Fruit fly (Drosophila melanogaster): Measurements from ENCODE around the gene tal-1A.

tal-1A gene

dm6 chr3R:13794666-13795055 is 18.2 kb upstream of the tal-1A start (continued):
- TF ChIP-seq dysf (GFP tag; IDR thresholded peaks at IDR 0.05) = no peak
- TF ChIP-seq gce (GFP tag; IDR thresholded peaks at IDR 0.05) = peak; percentile 28; the same call in 1 of the 3 replicates
- TF ChIP-seq CG2889 (GFP tag; IDR thresholded peaks at IDR 0.05) = no peak
- no peak for TF ChIP-seq CG11093 (GFP tag; IDR thresholded peaks at IDR 0.05)
- TF ChIP-seq danr (GFP tag; IDR thresholded peaks at IDR 0.05) = no peak
- TF ChIP-seq Eip74EF (GFP tag; optimal IDR thresholded peaks at IDR 0.05) = peak; percentile 23 to 99
- TF ChIP-seq hkb (optimal IDR thresholded peaks at IDR 0.05) = no peak
- no peak for TF ChIP-seq hkb (GFP tag; IDR thresholded peaks at IDR 0.05)
- no peak for TF ChIP-seq mam (GFP tag; optimal IDR thresholded peaks at IDR 0.05)
- TF ChIP-seq ap (GFP tag; IDR thresholded peaks at IDR 0.05) = no peak
- TF ChIP-seq CG31365 (tag; optimal IDR thresholded peaks at IDR 0.05) = no peak
- TF ChIP-seq CG16813 (GFP tag; IDR thresholded peaks at IDR 0.05; ENCODE audit: partially characterized antibody) = no peak
- no peak for TF ChIP-seq CG34376 (GFP tag; optimal IDR thresholded peaks at IDR 0.05)
- no peak for TF ChIP-seq Taf1 (GFP tag; IDR thresholded peaks at IDR 0.05)
- no peak for TF ChIP-seq CG18476 (GFP tag; optimal IDR thresholded peaks at IDR 0.05)
- no peak for TF ChIP-seq btn (GFP tag; optimal IDR thresholded peaks at IDR 0.05)
- no peak for TF ChIP-seq CG14014 (GFP tag; IDR thresholded peaks at IDR 0.05)
- no peak for TF ChIP-seq Mrtf (GFP tag; IDR thresholded peaks at IDR 0.05)
- TF ChIP-seq aop (GFP tag; IDR thresholded peaks at IDR 0.05) = peak; percentile 89
- TF ChIP-seq CG10565 (GFP tag; optimal IDR thresholded peaks at IDR 0.05) = no peak
- no peak for TF ChIP-seq tio (GFP tag; optimal IDR thresholded peaks at IDR 0.05)
- TF ChIP-seq CG14441 (GFP tag; IDR thresholded peaks at IDR 0.05) = no peak
- TF ChIP-seq CG18619 (GFP tag; optimal IDR thresholded peaks at IDR 0.05) = no peak
- no peak for TF ChIP-seq Awh (GFP tag; IDR thresholded peaks at IDR 0.05)
- TF ChIP-seq grau (tag; optimal IDR thresholded peaks at IDR 0.05) = no peak
- no peak for TF ChIP-seq CG34422 (GFP tag; IDR thresholded peaks at IDR 0.05)
- TF ChIP-seq lbe (GFP tag; optimal IDR thresholded peaks at IDR 0.05) = no peak
- no peak for TF ChIP-seq CG10431 (GFP tag; optimal IDR thresholded peaks at IDR 0.05)
- no peak for TF ChIP-seq CG10543 (GFP tag; optimal IDR thresholded peaks at IDR 0.05)
- no peak for TF ChIP-seq Hr78 (GFP tag; optimal IDR thresholded peaks at IDR 0.05)
- no peak for TF ChIP-seq HmgD (GFP tag; optimal IDR thresholded peaks at IDR 0.05)
- no peak for TF ChIP-seq MTF-1 (GFP tag; optimal IDR thresholded peaks at IDR 0.05; ENCODE audit: borderline replicate concordance)
- no peak for TF ChIP-seq CG4424 (GFP tag; optimal IDR thresholded peaks at IDR 0.05)
- peak; percentile 97 for TF ChIP-seq CG3163 (GFP tag; optimal IDR thresholded peaks at IDR 0.05)
- TF ChIP-seq p53 (GFP tag; optimal IDR thresholded peaks at IDR 0.05) = no peak
- TF ChIP-seq Six4 (GFP tag; optimal IDR thresholded peaks at IDR 0.05) = no peak
- no peak for TF ChIP-seq Antp (GFP tag; optimal IDR thresholded peaks at IDR 0.05)
- no peak for TF ChIP-seq chm (GFP tag; IDR thresholded peaks at IDR 0.05)
- TF ChIP-seq trem (tag; optimal IDR thresholded peaks at IDR 0.05) = no peak
- peak in 1 of 2 experiments; percentile 5 for TF ChIP-seq eve (GFP tag; optimal IDR thresholded peaks at IDR 0.05)
- TF ChIP-seq CG4282 (GFP tag; optimal IDR thresholded peaks at IDR 0.05) = no peak
- no peak for TF ChIP-seq Hmx (GFP tag; optimal IDR thresholded peaks at IDR 0.05)
- peak in 1 of 2 experiments; percentile 14 for TF ChIP-seq bsh (GFP tag; optimal IDR thresholded peaks at IDR 0.05)
- TF ChIP-seq CG15514 (GFP tag; optimal IDR thresholded peaks at IDR 0.05) = no peak
- no peak for TF ChIP-seq CG32767 (GFP tag; IDR thresholded peaks at IDR 0.05)
- no peak for TF ChIP-seq fd96Cb (tag; optimal IDR thresholded peaks at IDR 0.05)
- no peak for TF ChIP-seq tna (GFP tag; IDR thresholded peaks at IDR 0.05; ENCODE audit: partially characterized antibody)
- TF ChIP-seq sens (GFP tag) = peak; percentile 75
- no peak for TF ChIP-seq CG17328 (GFP tag; IDR thresholded peaks at IDR 0.05)
- no peak for TF ChIP-seq sr (GFP tag; IDR thresholded peaks at IDR 0.05)
- TF ChIP-seq pan (optimal IDR thresholded peaks at IDR 0.05) = no peak
- TF ChIP-seq pan (GFP tag; optimal IDR thresholded peaks at IDR 0.05 in 1 of 2, IDR thresholded peaks at IDR 0.05 in 1 of 2) = no peak
- no peak for TF ChIP-seq stc (GFP tag; IDR thresholded peaks at IDR 0.05)

Measured in whole organism, embryonic.